Worm (Caenorhabditis elegans) whole organism, midembryonic: ENCODE measurements around the gene C37H5.5.

Source experiments
- T22C8.4 ChIP-seq: fragments of 200-800 bp; sonication (Bioruptor generic); IDR thresholded peaks from 2 replicates; pipeline ENCODE4 v1.3.6; 2022; ENCODE audit warnings: missing genetic modification characterization, missing compliant biosample characterization
- cog-1 ChIP-seq: sonication (generic microtip); optimal IDR thresholded peaks from 2 replicates; lab custom pipeline; 2016; ENCODE audit warnings: missing genetic modification characterization, missing compliant biosample characterization
- flt-1 ChIP-seq: fragments of 200-800 bp; sonication (Bioruptor generic); IDR thresholded peaks from 2 replicates; pipeline ENCODE4 v1.3.6; 2022; ENCODE audit warnings: missing genetic modification characterization, missing compliant biosample characterization
- klf-2 ChIP-seq: fragments of 200-800 bp; sonication (Bioruptor generic); conservative IDR thresholded peaks from 2 replicates; pipeline ENCODE4 v1.3.6; 2022; ENCODE audit warnings: missing genetic modification reagents, missing genetic modification characterization, missing compliant biosample characterization
- med-1 ChIP-seq: sonication (generic microtip); optimal IDR thresholded peaks from 2 replicates; lab custom pipeline; 2017; ENCODE audit warnings: missing genetic modification characterization, mild to moderate bottlenecking, missing compliant biosample characterization, antibody characterized with exemption, missing genetic modification reagents; ENCODE audit not compliant: insufficient read depth
- ref-1 ChIP-seq: fragments of 200-800 bp; sonication (Bioruptor generic); conservative IDR thresholded peaks from 2 replicates; pipeline ENCODE4 v1.3.6; 2022; ENCODE audit warnings: missing genetic modification reagents, missing genetic modification characterization, missing compliant biosample characterization
- tab-1 ChIP-seq: fragments of 200-800 bp; sonication (Bioruptor generic); IDR thresholded peaks from 2 replicates; pipeline ENCODE4 v1.3.6; 2022; ENCODE audit warnings: missing genetic modification characterization, missing compliant biosample characterization
- ztf-23 ChIP-seq: fragments of 200-800 bp; sonication (Bioruptor generic); IDR thresholded peaks from 2 replicates; pipeline ENCODE4 v1.3.6; 2022; ENCODE audit warnings: missing genetic modification reagents, missing genetic modification characterization, missing compliant biosample characterization
- ztf-29 ChIP-seq: fragments of 200-800 bp; sonication (Bioruptor generic); IDR thresholded peaks from 2 replicates; pipeline ENCODE4 v1.3.6; 2022; ENCODE audit warnings: missing genetic modification reagents, missing genetic modification characterization, missing compliant biosample characterization

The C37H5.5 gene

DNA sequence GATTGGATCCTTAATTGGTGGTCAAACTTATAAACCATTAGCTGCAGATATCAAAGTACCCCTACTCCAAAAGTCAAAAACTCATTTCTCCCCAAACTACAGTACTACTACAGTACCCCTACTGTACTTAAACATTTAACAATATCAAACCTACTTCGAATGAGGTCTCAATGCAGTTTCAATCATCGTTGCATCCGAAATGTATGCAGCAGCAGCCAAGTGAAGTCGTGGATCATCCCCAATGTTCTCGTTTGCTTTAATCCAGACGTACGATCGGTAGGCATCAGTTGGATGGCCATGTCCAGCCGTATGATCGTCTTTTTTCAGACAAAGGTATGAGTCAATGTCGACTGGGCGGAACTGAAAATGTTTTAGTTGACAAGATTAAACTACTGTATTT, 30.4 kb downstream of the C37H5.5 start:
- no peak for TF ChIP-seq ztf-29 (GFP tag; lab: Robert Waterston, UW)
- no peak for TF ChIP-seq med-1 (GFP tag; lab: Kevin White, UChicago)
- TF ChIP-seq T22C8.4, result no peak

DNA sequence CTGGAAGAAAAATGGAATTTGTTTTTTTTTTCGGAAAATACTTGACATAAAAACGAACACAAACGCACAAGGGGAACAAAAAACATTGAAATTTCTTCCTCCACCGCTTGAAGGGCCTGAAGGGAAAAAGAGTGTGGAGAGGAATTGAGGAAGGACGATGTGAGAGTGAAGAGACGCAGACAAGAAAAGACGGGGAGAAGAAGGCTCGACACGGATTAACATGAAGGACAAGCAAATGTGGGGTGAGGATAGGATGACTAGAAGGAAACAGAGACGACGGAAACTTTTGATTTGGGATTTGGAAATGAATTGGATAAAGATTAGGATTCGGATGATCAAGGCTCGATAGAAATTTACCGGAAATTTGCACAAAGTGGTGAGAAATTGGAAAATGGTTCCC, 33.4 kb downstream of the C37H5.5 start:
- no peak; the same call in 1 of the 2 replicates for TF ChIP-seq T22C8.4
- TF ChIP-seq klf-2 (GFP tag; lab: Robert Waterston, UW), result no peak
- no peak for TF ChIP-seq ztf-29 (GFP tag; lab: Robert Waterston, UW)
- no peak for TF ChIP-seq ref-1 (GFP tag; lab: Robert Waterston, UW)
- no peak for TF ChIP-seq flt-1
- TF ChIP-seq tab-1 (GFP tag; lab: Robert Waterston, UW), result no peak
- no peak for TF ChIP-seq cog-1 (tag; lab: Kevin White, UChicago)
- TF ChIP-seq med-1 (GFP tag; lab: Kevin White, UChicago), result no peak
- TF ChIP-seq ztf-23 (GFP tag; lab: Robert Waterston, UW), result no peak

DNA sequence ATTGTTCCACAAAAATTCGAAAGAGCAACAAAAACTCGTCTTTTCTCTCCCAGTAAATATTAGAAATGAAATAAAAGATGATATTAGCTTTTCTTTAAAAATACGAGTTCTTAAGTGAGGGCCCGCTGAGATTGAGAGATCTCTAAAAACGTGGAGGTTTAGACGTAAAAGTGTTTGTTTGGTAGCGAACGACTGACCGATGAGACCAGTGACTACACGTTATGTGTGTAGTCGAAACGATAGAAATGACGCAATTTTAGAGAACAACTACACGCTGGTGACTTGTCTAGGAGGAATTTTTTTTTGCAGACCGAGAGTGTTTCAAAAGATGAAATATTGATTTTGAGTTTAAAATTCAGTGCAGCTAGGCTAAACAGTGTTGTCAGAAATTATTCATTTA, 35.6 kb downstream of the C37H5.5 start, which contains the start of gene C37H5.13:
Gene C37H5.13, minus strand, starts transcription at position 229 of the 400 bp plus-strand sequence.
- TF ChIP-seq flt-1, result no peak
- no peak for TF ChIP-seq ztf-29 (GFP tag; lab: Robert Waterston, UW)
- no peak for TF ChIP-seq tab-1 (GFP tag; lab: Robert Waterston, UW)
- no peak for TF ChIP-seq T22C8.4
- TF ChIP-seq ztf-23 (GFP tag; lab: Robert Waterston, UW), result no peak
- TF ChIP-seq med-1 (GFP tag; lab: Kevin White, UChicago), result no peak
- no peak for TF ChIP-seq cog-1 (tag; lab: Kevin White, UChicago)
- no peak for TF ChIP-seq ref-1 (GFP tag; lab: Robert Waterston, UW)
- no peak for TF ChIP-seq klf-2 (GFP tag; lab: Robert Waterston, UW)

DNA sequence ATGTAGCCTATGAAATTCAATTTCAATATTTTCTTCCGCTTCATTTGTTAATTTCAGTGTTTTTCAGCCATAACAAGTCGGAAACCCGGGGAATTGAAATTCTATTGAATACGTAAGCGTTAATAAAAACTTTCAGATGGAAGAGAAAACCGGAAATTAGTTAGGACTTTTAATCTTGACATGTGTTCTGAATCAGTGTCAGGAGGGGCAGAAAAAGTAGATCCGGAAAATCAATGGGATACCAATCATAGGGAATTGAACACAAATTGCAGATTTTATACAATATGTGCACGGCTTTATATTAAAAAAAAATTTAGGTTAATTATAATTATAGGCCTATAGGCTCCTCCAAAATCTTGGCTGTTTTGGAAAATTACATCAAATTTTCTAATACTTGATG, 37.2 kb downstream of the C37H5.5 start:
- TF ChIP-seq med-1 (GFP tag; lab: Kevin White, UChicago) (no peak), ztf-23 (GFP tag; lab: Robert Waterston, UW) (no peak), flt-1 (no peak), T22C8.4 (no peak), ref-1 (GFP tag; lab: Robert Waterston, UW) (no peak), klf-2 (GFP tag; lab: Robert Waterston, UW) (no peak), cog-1 (tag; lab: Kevin White, UChicago) (no peak), tab-1 (GFP tag; lab: Robert Waterston, UW) (no peak), ztf-29 (GFP tag; lab: Robert Waterston, UW) (no peak)

DNA sequence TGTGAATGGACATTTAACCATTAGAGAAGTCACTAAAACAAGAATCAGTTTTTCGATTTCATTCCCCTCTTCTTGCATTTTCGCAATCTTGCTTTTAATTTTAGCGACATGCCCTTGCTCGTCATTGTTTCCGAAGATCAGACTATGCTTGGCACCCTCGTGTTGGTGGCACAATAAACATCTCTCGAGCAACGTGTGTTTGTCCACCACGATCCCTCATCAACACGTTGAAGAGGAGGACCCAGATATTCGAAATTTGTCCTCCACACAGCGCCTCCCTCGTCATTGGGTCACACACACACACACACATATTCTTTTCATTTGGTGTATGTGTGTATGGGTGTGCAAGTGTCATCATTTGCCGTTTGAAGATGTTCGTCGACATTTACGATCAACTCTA, 38.2 kb downstream of the C37H5.5 start, which contains the start of gene srd-32:
Gene srd-32, plus strand, starts transcription at position 301 of the 400 bp plus-strand sequence.
- TF ChIP-seq med-1 (GFP tag; lab: Kevin White, UChicago) (no peak), ztf-23 (GFP tag; lab: Robert Waterston, UW) (no peak), ztf-29 (GFP tag; lab: Robert Waterston, UW) (no peak), tab-1 (GFP tag; lab: Robert Waterston, UW) (no peak), cog-1 (tag; lab: Kevin White, UChicago) (no peak), flt-1 (no peak)

DNA sequence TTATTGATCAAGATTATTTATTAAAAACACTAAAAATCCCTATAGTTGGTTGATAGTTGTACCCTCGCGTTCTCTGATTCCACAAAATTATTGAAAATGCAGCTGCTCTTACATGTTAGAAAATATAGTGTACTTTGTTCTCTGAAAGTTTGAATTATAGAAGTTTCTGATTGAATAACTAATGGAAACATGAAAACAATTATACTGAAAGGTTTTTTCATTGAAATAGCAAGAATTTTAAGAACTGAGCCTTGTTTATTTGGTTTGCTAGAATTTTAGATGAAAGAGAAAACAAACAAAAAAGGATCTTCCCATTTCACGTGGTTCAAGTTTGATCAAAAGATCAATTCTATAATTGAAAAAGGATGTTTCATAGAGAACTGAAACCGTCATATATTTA, 40.4 kb downstream of the C37H5.5 start:
- TF ChIP-seq ztf-23 (GFP tag; lab: Robert Waterston, UW), result no peak
- TF ChIP-seq cog-1 (tag; lab: Kevin White, UChicago), result no peak
- TF ChIP-seq tab-1 (GFP tag; lab: Robert Waterston, UW), result no peak
- no peak for TF ChIP-seq ref-1 (GFP tag; lab: Robert Waterston, UW)
- no peak for TF ChIP-seq klf-2 (GFP tag; lab: Robert Waterston, UW)
- no peak for TF ChIP-seq med-1 (GFP tag; lab: Kevin White, UChicago)
- no peak for TF ChIP-seq ztf-29 (GFP tag; lab: Robert Waterston, UW)
- no peak for TF ChIP-seq flt-1
- no peak for TF ChIP-seq T22C8.4

DNA sequence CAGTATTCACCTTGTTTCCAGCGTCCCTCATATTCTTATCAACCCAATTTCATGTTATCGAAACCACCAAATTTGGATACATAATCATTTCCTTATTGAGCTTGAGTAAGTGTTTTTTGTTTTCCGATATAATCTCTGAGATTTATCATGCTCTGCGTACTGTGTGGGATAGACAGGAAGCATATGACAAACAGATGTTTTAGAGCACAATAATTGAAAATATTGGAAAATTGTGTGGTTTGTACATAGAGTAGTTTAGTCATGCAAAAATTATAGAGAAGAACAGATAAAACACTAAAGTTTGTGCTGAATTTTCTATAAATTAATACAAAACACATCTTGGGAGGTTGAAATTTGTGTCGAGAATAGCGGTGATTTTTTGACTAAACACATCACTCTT, 41.5 kb downstream of the C37H5.5 start:
- TF ChIP-seq cog-1 (tag; lab: Kevin White, UChicago) (no peak), ztf-23 (GFP tag; lab: Robert Waterston, UW) (no peak), flt-1 (no peak), tab-1 (GFP tag; lab: Robert Waterston, UW) (no peak), ref-1 (GFP tag; lab: Robert Waterston, UW) (no peak), med-1 (GFP tag; lab: Kevin White, UChicago) (no peak), T22C8.4 (no peak), klf-2 (GFP tag; lab: Robert Waterston, UW) (no peak), ztf-29 (GFP tag; lab: Robert Waterston, UW) (no peak)

DNA sequence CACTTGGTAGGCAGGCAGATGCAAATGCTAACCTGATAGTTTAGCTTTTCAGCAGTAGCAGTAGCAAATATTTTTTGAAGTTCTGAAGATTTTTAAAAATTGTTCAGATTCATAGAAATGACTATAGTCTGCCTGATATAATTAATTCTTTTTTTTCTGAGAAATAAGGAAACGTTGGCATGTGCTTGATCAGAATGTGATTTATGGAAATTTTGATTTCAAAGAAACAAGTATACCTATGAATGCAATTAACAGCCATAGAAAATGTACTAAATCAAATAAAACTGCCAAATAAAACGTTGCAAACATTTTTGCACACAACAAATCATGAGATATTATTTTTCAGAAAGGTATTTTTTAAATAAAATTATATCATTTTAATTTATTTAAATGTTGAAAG, 43.5 kb downstream of the C37H5.5 start:
- TF ChIP-seq med-1 (GFP tag; lab: Kevin White, UChicago) (no peak), tab-1 (GFP tag; lab: Robert Waterston, UW) (no peak), ref-1 (GFP tag; lab: Robert Waterston, UW) (no peak), klf-2 (GFP tag; lab: Robert Waterston, UW) (no peak), cog-1 (tag; lab: Kevin White, UChicago) (no peak), ztf-23 (GFP tag; lab: Robert Waterston, UW) (no peak), T22C8.4 (no peak), ztf-29 (GFP tag; lab: Robert Waterston, UW) (no peak), flt-1 (no peak)

DNA sequence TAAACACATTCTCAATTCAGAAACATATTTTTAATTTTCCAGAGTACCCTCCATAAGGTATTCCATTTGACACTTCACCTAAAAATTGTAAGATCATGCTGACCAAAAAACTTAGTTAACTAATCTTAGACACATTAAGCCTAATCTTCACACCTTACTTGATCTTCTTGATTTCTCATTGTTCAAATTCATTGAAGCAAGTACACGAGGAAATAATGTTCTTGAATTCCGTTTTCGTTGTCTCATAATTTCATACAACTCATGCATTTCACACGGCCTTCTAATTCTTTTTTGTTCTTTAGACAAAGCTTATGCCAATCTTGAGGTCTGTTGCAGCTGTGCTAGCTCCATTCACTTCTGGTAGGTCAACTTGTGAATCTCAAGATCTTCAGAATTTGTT, 44.8 kb downstream of the C37H5.5 start, which contains the start of gene srd-33:
Gene srd-33, plus strand, starts transcription at position 301 of the 400 bp plus-strand sequence.
- TF ChIP-seq med-1 (GFP tag; lab: Kevin White, UChicago), result no peak
- TF ChIP-seq ref-1 (GFP tag; lab: Robert Waterston, UW), result no peak

DNA sequence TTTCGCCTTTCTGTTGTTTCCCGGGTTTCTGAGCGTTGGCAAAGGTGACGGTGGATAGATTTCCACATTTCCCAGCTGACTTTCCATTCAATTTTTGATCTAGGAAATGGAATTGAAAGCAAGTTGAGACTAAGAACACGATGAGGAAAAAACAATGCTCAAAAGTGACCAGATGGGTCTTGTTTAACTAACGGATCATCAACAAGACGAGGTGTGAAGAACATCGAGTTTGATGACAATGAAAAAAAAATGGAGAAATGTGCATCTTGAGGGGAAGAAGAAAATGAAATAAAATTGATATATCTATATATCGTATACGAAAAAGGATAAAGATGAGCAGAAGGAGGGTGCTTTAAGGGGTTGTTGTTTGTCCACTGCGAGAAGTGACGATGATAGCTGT, 50.4 kb downstream of the C37H5.5 start, which contains the start of gene T19H12.6:
Gene T19H12.6, minus strand, starts transcription at position 101 of the 400 bp plus-strand sequence.
- TF ChIP-seq tab-1 (GFP tag; lab: Robert Waterston, UW) (no peak), cog-1 (tag; lab: Kevin White, UChicago) (no peak), med-1 (GFP tag; lab: Kevin White, UChicago) (no peak), ref-1 (GFP tag; lab: Robert Waterston, UW) (no peak), ztf-23 (GFP tag; lab: Robert Waterston, UW) (no peak)
